Fruit fly (Drosophila melanogaster) whole organism, embryonic: Measurements from ENCODE around the gene CG5273.

ENCODE experiments used
- B-H2 ChIP-seq: fragments of 200-800 bp; sonication (Bioruptor generic); optimal IDR thresholded peaks from 2 replicates; lab custom pipeline; 2018; ENCODE audit warnings: missing biosample characterization, mild to moderate bottlenecking, missing genetic modification characterization
- BEAF-32 ChIP-seq: fragments of 200-800 bp; sonication (Bioruptor generic); optimal IDR thresholded peaks from 3 replicates; lab custom pipeline; 2017; ENCODE audit warnings: missing biosample characterization, missing genetic modification characterization, mild to moderate bottlenecking, moderate library complexity, missing genetic modification reagents
- CG11723 ChIP-seq: fragments of 200-800 bp; sonication (Bioruptor generic); optimal IDR thresholded peaks from 2 replicates; lab custom pipeline; 2017; ENCODE audit warnings: missing biosample characterization, mild to moderate bottlenecking, missing genetic modification characterization
- CG12071 ChIP-seq: fragments of 200-800 bp; sonication (Bioruptor generic); optimal IDR thresholded peaks from 3 replicates; lab custom pipeline; 2018; ENCODE audit warnings: missing biosample characterization, mild to moderate bottlenecking, missing genetic modification characterization
- CG12769 ChIP-seq: fragments of 200-800 bp; sonication (Bioruptor generic); optimal IDR thresholded peaks from 2 replicates; lab custom pipeline; 2019; ENCODE audit warnings: missing biosample characterization, mild to moderate bottlenecking, missing genetic modification characterization, moderate library complexity
- CG13424 ChIP-seq: fragments of 200-800 bp; sonication (Bioruptor generic); optimal IDR thresholded peaks from 2 replicates; lab custom pipeline; 2019; ENCODE audit warnings: missing biosample characterization, mild to moderate bottlenecking, missing genetic modification characterization, moderate library complexity
- CG14014 ChIP-seq: fragments of 200-800 bp; sonication (Bioruptor generic); IDR thresholded peaks from 2 replicates; pipeline ENCODE4 v1.3.6; 2022; ENCODE audit warnings: missing biosample characterization, missing genetic modification characterization
- CG14050 ChIP-seq: fragments of 200-800 bp; sonication (Bioruptor generic); IDR thresholded peaks from 3 replicates; pipeline ENCODE4 v1.3.6; 2022; ENCODE audit warnings: missing biosample characterization, missing genetic modification characterization
- CG14441 ChIP-seq: fragments of 200-800 bp; sonication (Bioruptor generic); IDR thresholded peaks from 2 replicates; pipeline ENCODE4 v1.3.6; 2022; ENCODE audit warnings: missing biosample characterization, missing genetic modification characterization
- CG14860 ChIP-seq: fragments of 200-800 bp; sonication (Bioruptor generic); IDR thresholded peaks from 3 replicates; pipeline ENCODE4 v1.3.6; 2022; ENCODE audit warnings: missing biosample characterization, missing genetic modification characterization; ENCODE audit not compliant: partially characterized antibody
- CG16815 ChIP-seq: fragments of 200-800 bp; sonication (Bioruptor generic); optimal IDR thresholded peaks from 3 replicates; lab custom pipeline; 2017; ENCODE audit warnings: missing biosample characterization, mild to moderate bottlenecking, missing genetic modification characterization
- CG17186 ChIP-seq: fragments of 200-800 bp; sonication (Bioruptor generic); optimal IDR thresholded peaks from 3 replicates; lab custom pipeline; 2017; ENCODE audit warnings: missing biosample characterization, missing genetic modification reagents, missing genetic modification characterization
- CG17359 ChIP-seq: fragments of 200-800 bp; sonication (Bioruptor generic); optimal IDR thresholded peaks from 3 replicates; lab custom pipeline; 2018; ENCODE audit warnings: missing biosample characterization, mild to moderate bottlenecking, missing genetic modification characterization, moderate library complexity
- CG31224 ChIP-seq: fragments of 200-800 bp; sonication (Bioruptor generic); IDR thresholded peaks from 2 replicates; pipeline ENCODE4 v1.3.6; 2022; ENCODE audit warnings: missing biosample characterization, missing genetic modification characterization
- CG32532 ChIP-seq: fragments of 200-800 bp; sonication (Bioruptor generic); IDR thresholded peaks from 2 replicates; pipeline ENCODE4 v1.3.6; 2022; ENCODE audit warnings: missing biosample characterization, missing genetic modification characterization
- CG34376 ChIP-seq: fragments of 200-800 bp; sonication (Bioruptor generic); optimal IDR thresholded peaks from 2 replicates; lab custom pipeline; 2018; ENCODE audit warnings: missing biosample characterization, mild to moderate bottlenecking, missing genetic modification characterization
- CG4404 ChIP-seq: fragments of 200-800 bp; sonication (Bioruptor generic); IDR thresholded peaks from 2 replicates; pipeline ENCODE4 v1.3.6; 2022; ENCODE audit warnings: missing biosample characterization, missing genetic modification characterization
- CG4707 ChIP-seq: fragments of 200-800 bp; sonication (Bioruptor generic); optimal IDR thresholded peaks from 2 replicates; lab custom pipeline; 2018; ENCODE audit warnings: missing biosample characterization, mild to moderate bottlenecking, missing genetic modification characterization, moderate library complexity
- CG6765 ChIP-seq: fragments of 200-800 bp; sonication (Bioruptor generic); optimal IDR thresholded peaks from 3 replicates; lab custom pipeline; 2017; ENCODE audit warnings: missing biosample characterization, mild to moderate bottlenecking, missing genetic modification characterization
- CG7357 ChIP-seq: fragments of 200-800 bp; sonication (Bioruptor generic); IDR thresholded peaks from 3 replicates; pipeline ENCODE4 v1.3.6; 2022; ENCODE audit warnings: missing biosample characterization, missing genetic modification characterization
- D19A ChIP-seq: fragments of 200-800 bp; optimal IDR thresholded peaks from 3 replicates; lab custom pipeline; 2019; ENCODE audit warnings: missing biosample characterization, mild to moderate bottlenecking, missing genetic modification characterization, moderate library complexity
- Dad ChIP-seq: fragments of 200-800 bp; sonication (Bioruptor generic); optimal IDR thresholded peaks from 3 replicates; lab custom pipeline; 2016; ENCODE audit warnings: missing biosample characterization, missing genetic modification characterization
- Drgx ChIP-seq: fragments of 200-800 bp; sonication (Bioruptor generic); IDR thresholded peaks from 2 replicates; pipeline ENCODE4 v1.3.6; 2022; ENCODE audit warnings: missing biosample characterization, missing genetic modification characterization
- Elba2 ChIP-seq: fragments of 200-800 bp; sonication (Bioruptor generic); optimal IDR thresholded peaks from 3 replicates; lab custom pipeline; 2016; ENCODE audit warnings: missing biosample characterization, missing genetic modification characterization
- Ets65A ChIP-seq: fragments of 200-800 bp; sonication (Bioruptor generic); peaks from one replicate; lab custom pipeline; 2016; ENCODE audit warnings: missing biosample characterization, missing genetic modification characterization
- HLHmδ ChIP-seq: fragments of 200-800 bp; sonication (Bioruptor generic); optimal IDR thresholded peaks from 2 replicates; lab custom pipeline; 2018; ENCODE audit warnings: missing biosample characterization, mild to moderate bottlenecking, missing genetic modification characterization, moderate library complexity
- Hr3 ChIP-seq: fragments of 200-800 bp; sonication (Bioruptor generic); optimal IDR thresholded peaks from 3 replicates; lab custom pipeline; 2016; ENCODE audit warnings: missing biosample characterization, missing genetic modification characterization
- Neu2 ChIP-seq: fragments of 200-800 bp; sonication (Bioruptor generic); optimal IDR thresholded peaks from 3 replicates; lab custom pipeline; 2016; ENCODE audit warnings: missing biosample characterization, missing genetic modification characterization, borderline replicate concordance
- amos ChIP-seq: fragments of 200-800 bp; sonication (Bioruptor generic); IDR thresholded peaks from 2 replicates; pipeline ENCODE4 v1.3.6; 2022; ENCODE audit warnings: missing biosample characterization, missing genetic modification characterization; ENCODE audit not compliant: partially characterized antibody
- az2 ChIP-seq: fragments of 200-800 bp; sonication (Bioruptor generic); optimal IDR thresholded peaks from 3 replicates; lab custom pipeline; 2016; ENCODE audit warnings: missing biosample characterization, missing genetic modification characterization
- corto ChIP-seq: fragments of 200-800 bp; sonication (Bioruptor generic); optimal IDR thresholded peaks from 2 replicates; lab custom pipeline; 2016; ENCODE audit warnings: missing biosample characterization, mild to moderate bottlenecking, missing genetic modification characterization, moderate library complexity
- croc ChIP-seq: fragments of 200-800 bp; sonication (Bioruptor generic); conservative IDR thresholded peaks from 3 replicates; pipeline ENCODE4 v1.3.6; 2022; ENCODE audit warnings: missing biosample characterization, missing genetic modification characterization
- crol ChIP-seq: fragments of 200-800 bp; sonication (Bioruptor generic); IDR thresholded peaks from 2 replicates; pipeline ENCODE4 v1.3.6; 2022; ENCODE audit warnings: missing biosample characterization, missing genetic modification characterization
- eve ChIP-seq, 2 experiments: fragments of >200 bp; optimal IDR thresholded peaks; 2 replicates each; lab custom pipeline; 2017; ENCODE audit warnings: missing biosample characterization in 2 of 2, missing genetic modification characterization in 2 of 2
- fu2 ChIP-seq: fragments of 200-800 bp; sonication (Bioruptor generic); optimal IDR thresholded peaks from 2 replicates; lab custom pipeline; 2016; ENCODE audit warnings: missing biosample characterization, missing genetic modification characterization
- grau ChIP-seq: fragments of 200-800 bp; optimal IDR thresholded peaks from 3 replicates; lab custom pipeline; 2019; ENCODE audit warnings: missing biosample characterization, mild to moderate bottlenecking, missing genetic modification characterization, moderate library complexity
- knrl ChIP-seq: fragments of 200-800 bp; sonication (Bioruptor generic); IDR thresholded peaks from 3 replicates; pipeline ENCODE4 v1.3.6; 2022; ENCODE audit warnings: missing biosample characterization, missing genetic modification characterization; ENCODE audit not compliant: partially characterized antibody
- lov ChIP-seq, 2 experiments: fragments of 200-800 bp in 1 of 2; fragments of >200 bp in 1 of 2; sonication (Bioruptor generic) in 1 of 2; IDR thresholded peaks in 1 of 2; optimal IDR thresholded peaks in 1 of 2; 2 replicates in 1 of 2; 3 replicates in 1 of 2; pipeline versions ENCODE4 v1.3.6 to Lab custom; 2017 to 2022; ENCODE audit warnings: missing biosample characterization in 1 of 2, missing genetic modification characterization in 1 of 2
- nerfin-1 ChIP-seq: fragments of 200-800 bp; sonication (Bioruptor generic); optimal IDR thresholded peaks from 3 replicates; lab custom pipeline; 2019; ENCODE audit warnings: missing biosample characterization, mild to moderate bottlenecking, missing genetic modification characterization, moderate library complexity
- nom ChIP-seq: fragments of 200-800 bp; sonication (Bioruptor generic); optimal IDR thresholded peaks from 2 replicates; lab custom pipeline; 2017; ENCODE audit warnings: missing biosample characterization, missing genetic modification characterization, mild to moderate bottlenecking, moderate library complexity, missing genetic modification reagents
- pan ChIP-seq, 4 experiments: fragments of >200 bp in 3 of 4; fragments of 200-800 bp in 1 of 4; sonication (Bioruptor generic) in 1 of 4; optimal IDR thresholded peaks in 3 of 4; IDR thresholded peaks in 1 of 4; 2 replicates each; pipeline versions ENCODE4 v1.3.6 to Lab custom; 2017 to 2022; ENCODE audit warnings: missing biosample characterization in 2 of 4, missing genetic modification characterization in 2 of 4, mixed read lengths in 1 of 4
- pho ChIP-seq: fragments of 200-800 bp; sonication (Bioruptor generic); optimal IDR thresholded peaks from 2 replicates; lab custom pipeline; 2016; ENCODE audit warnings: missing biosample characterization, missing genetic modification characterization
- pum ChIP-seq: fragments of 200-800 bp; sonication (Bioruptor generic); optimal IDR thresholded peaks from 2 replicates; lab custom pipeline; 2016; ENCODE audit warnings: missing biosample characterization, missing genetic modification characterization
- pzg ChIP-seq: fragments of 200-800 bp; sonication (Bioruptor generic); optimal IDR thresholded peaks from 3 replicates; lab custom pipeline; 2018; ENCODE audit warnings: missing biosample characterization, mild to moderate bottlenecking, missing genetic modification characterization, moderate library complexity
- run ChIP-seq: fragments of 200-800 bp; sonication (Bioruptor generic); optimal IDR thresholded peaks from 3 replicates; lab custom pipeline; 2018; ENCODE audit warnings: missing biosample characterization, mild to moderate bottlenecking, missing genetic modification characterization
- slbo ChIP-seq: fragments of 200-800 bp; sonication (Bioruptor generic); IDR thresholded peaks from 2 replicates; pipeline ENCODE4 v1.3.6; 2022; ENCODE audit warnings: missing biosample characterization, missing genetic modification characterization
- so ChIP-seq: fragments of 200-800 bp; sonication (Bioruptor generic); IDR thresholded peaks from 3 replicates; pipeline ENCODE4 v1.3.6; 2022; ENCODE audit warnings: missing biosample characterization, missing genetic modification characterization
- stc ChIP-seq: fragments of 200-800 bp; sonication (Bioruptor generic); IDR thresholded peaks from 2 replicates; pipeline ENCODE4 v1.3.6; 2022; ENCODE audit warnings: missing biosample characterization, missing genetic modification characterization
- yki ChIP-seq: fragments of >200 bp; optimal IDR thresholded peaks from 3 replicates; lab custom pipeline; 2018

Gene CG5273

DNA sequence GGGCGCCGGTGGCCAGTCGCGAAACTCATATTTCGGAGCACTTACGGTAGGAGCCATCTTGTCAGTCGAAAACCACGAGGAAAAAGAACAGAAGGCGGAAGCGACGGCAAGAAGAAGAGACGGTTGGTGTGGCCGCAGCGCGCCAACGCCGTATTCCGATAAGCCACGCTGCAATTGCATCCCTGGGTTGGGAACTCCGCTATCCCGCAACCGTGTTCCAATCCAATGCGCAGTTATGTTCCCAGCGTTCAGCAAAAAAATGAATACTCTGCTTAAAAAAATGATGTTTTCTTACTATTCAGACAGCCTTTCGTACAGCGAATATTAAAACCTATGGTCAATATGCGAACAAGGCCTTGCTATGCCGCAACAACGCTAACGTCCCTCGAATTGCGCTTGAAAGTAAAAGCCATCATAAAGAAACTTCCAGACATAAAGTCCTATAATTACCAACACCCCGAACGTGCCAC, 5.7 kb downstream of the CG5273 start, which contains the start of gene RpL22:
TSS of gene RpL22 (minus strand) at position 92 of the 470 bp plus-strand sequence.
- peak; percentile 91 for TF ChIP-seq CG32532 (GFP tag; lab: Robert Waterston, UW)
- peak; percentile 40 for TF ChIP-seq Elba2 (GFP tag; lab: Kevin White, UChicago)
- peak; percentile 77 for TF ChIP-seq CG14050
- TF ChIP-seq pzg = peak; percentile 98
- peak; percentile 71 for TF ChIP-seq D19A (tag; lab: Kevin White, UChicago)
- TF ChIP-seq CG14014 (GFP tag; lab: Robert Waterston, UW) = peak; percentile 86
- TF ChIP-seq pho (GFP tag; lab: Kevin White, UChicago) = peak; percentile 90
- peak; percentile 75 for TF ChIP-seq CG14441 (GFP tag; lab: Robert Waterston, UW)
- TF ChIP-seq Dad = peak; percentile 88
- TF ChIP-seq CG17359 (tag; lab: Kevin White, UChicago) = peak; percentile 81
- no peak for TF ChIP-seq CG14860 (GFP tag; lab: Robert Waterston, UW)
- TF ChIP-seq CG12769 (tag; lab: Kevin White, UChicago) = peak; percentile 91
- peak; percentile 63 for TF ChIP-seq Drgx
- TF ChIP-seq HLHmδ = peak; percentile 98
- peak; percentile 63; the same call in 2 of the 3 replicates for TF ChIP-seq croc (GFP tag; lab: Robert Waterston, UW)
- TF ChIP-seq nerfin-1 (tag; lab: Kevin White, UChicago) = peak; percentile 66
- TF ChIP-seq CG31224 (GFP tag; lab: Robert Waterston, UW) = peak; percentile 82
- peak; percentile 89 for TF ChIP-seq fu2
- TF ChIP-seq Hr3 (GFP tag; lab: Kevin White, UChicago) = peak; percentile 67
- TF ChIP-seq CG34376 (GFP tag; lab: Kevin White, UChicago) = peak; percentile 95
- peak; percentile 83 for TF ChIP-seq CG4707
- TF ChIP-seq eve (GFP tag; optimal IDR thresholded peaks at IDR 0.05; lab: Kevin White, UChicago) = no peak
- TF ChIP-seq knrl (GFP tag; lab: Robert Waterston, UW) = peak; percentile 57; the same call in 2 of the 3 replicates
- TF ChIP-seq CG16815 (GFP tag; lab: Kevin White, UChicago) = peak; percentile 71
- TF ChIP-seq CG11723 (GFP tag; lab: Kevin White, UChicago) = peak; percentile 80
- TF ChIP-seq BEAF-32 (GFP tag; lab: Kevin White, UChicago) = peak; percentile 66
- no peak for TF ChIP-seq pan (optimal IDR thresholded peaks at IDR 0.05; lab: Kevin White, UChicago)
- TF ChIP-seq pan (GFP tag; optimal IDR thresholded peaks at IDR 0.05 in 1 of 2, IDR thresholded peaks at IDR 0.05 in 1 of 2) = peak in 1 of 2 experiments; percentile 82
- peak; percentile 85 for TF ChIP-seq Neu2 (GFP tag; lab: Kevin White, UChicago)
- peak; percentile 86 for TF ChIP-seq stc (GFP tag; lab: Robert Waterston, UW)
- peak; percentile 87 for TF ChIP-seq nom
- peak; percentile 61 for TF ChIP-seq CG13424 (tag; lab: Kevin White, UChicago)
- TF ChIP-seq az2 (GFP tag; lab: Kevin White, UChicago) = peak; percentile 44
- TF ChIP-seq CG7357 (GFP tag; lab: Robert Waterston, UW) = peak; percentile 59; the same call in 2 of the 3 replicates
- TF ChIP-seq B-H2 = peak; percentile 87
- TF ChIP-seq slbo (GFP tag; lab: Robert Waterston, UW) = peak; percentile 86
- TF ChIP-seq amos (GFP tag; lab: Robert Waterston, UW) = peak; percentile 56
- TF ChIP-seq CG17186 (GFP tag; lab: Kevin White, UChicago) = peak; percentile 98
- TF ChIP-seq pum (GFP tag; lab: Kevin White, UChicago) = peak; percentile 74
- no peak for TF ChIP-seq yki (lab: Kevin White, UChicago)
- TF ChIP-seq CG12071 (GFP tag; lab: Kevin White, UChicago) = peak; percentile 85
- TF ChIP-seq so (GFP tag; lab: Robert Waterston, UW) = peak; percentile 81
- TF ChIP-seq run (tag; lab: Kevin White, UChicago) = peak; percentile 72
- peak; percentile 66 for TF ChIP-seq CG4404 (GFP tag; lab: Robert Waterston, UW)
- peak; percentile 98 for TF ChIP-seq Ets65A (GFP tag; lab: Kevin White, UChicago)
- peak; percentile 19 for TF ChIP-seq crol
- peak; percentile 79 for TF ChIP-seq grau (tag; lab: Kevin White, UChicago)
- TF ChIP-seq lov (optimal IDR thresholded peaks at IDR 0.05; lab: Kevin White, UChicago) = no peak
- peak; percentile 93 for TF ChIP-seq lov (GFP tag; IDR thresholded peaks at IDR 0.05; lab: Robert Waterston, UW)
- TF ChIP-seq corto (GFP tag; lab: Kevin White, UChicago) = no peak
- peak; percentile 95 for TF ChIP-seq CG6765 (GFP tag; lab: Kevin White, UChicago)
